Worm (Caenorhabditis elegans) whole organism, L2 larva: Measurements from ENCODE around the gene fbxb-72.

Experiments used
- C34F6.9 ChIP-seq: fragments of 150-350 bp; optimal IDR thresholded peaks from 2 replicates; lab custom pipeline; 2014; ENCODE audit warnings: missing biosample characterization, missing genetic modification characterization
- Y55F3AM.14 ChIP-seq: fragments of 200-800 bp; sonication (Bioruptor generic); optimal IDR thresholded peaks from 2 replicates; lab custom pipeline; 2018; ENCODE audit warnings: mild to moderate bottlenecking, missing genetic modification characterization, missing compliant biosample characterization
- ZK546.5 ChIP-seq: sonication (generic microtip); optimal IDR thresholded peaks from 2 replicates; lab custom pipeline; 2017; ENCODE audit warnings: missing biosample characterization, missing genetic modification characterization
- crh-2 ChIP-seq: sonication (generic microtip); optimal IDR thresholded peaks from 2 replicates; lab custom pipeline; 2017; ENCODE audit warnings: missing biosample characterization, missing genetic modification characterization
- fos-1 ChIP-seq: fragments of 150-350 bp; optimal IDR thresholded peaks from 2 replicates; lab custom pipeline; 2014; ENCODE audit warnings: missing biosample characterization, missing genetic modification characterization
- gmeb-1 ChIP-seq: fragments of 150-350 bp; optimal IDR thresholded peaks from 2 replicates; lab custom pipeline; 2014; ENCODE audit warnings: missing biosample characterization, missing genetic modification characterization
- lin-11 ChIP-seq: fragments of 150-350 bp; sonication (generic microtip); optimal IDR thresholded peaks from 2 replicates; lab custom pipeline; 2014; ENCODE audit warnings: missing biosample characterization, missing genetic modification characterization, inconsistent platforms, mixed read lengths
- lin-13 ChIP-seq: fragments of 150-350 bp; optimal IDR thresholded peaks from 2 replicates; lab custom pipeline; 2014; ENCODE audit warnings: missing biosample characterization, missing genetic modification reagents, missing genetic modification characterization
- mbf-1 ChIP-seq: sonication (generic microtip); optimal IDR thresholded peaks from 2 replicates; lab custom pipeline; 2017; ENCODE audit warnings: missing biosample characterization, missing genetic modification characterization
- nhr-10 ChIP-seq: sonication (generic microtip); optimal IDR thresholded peaks from 2 replicates; lab custom pipeline; 2017; ENCODE audit warnings: missing biosample characterization, missing genetic modification characterization
- nhr-11 ChIP-seq: fragments of 150-350 bp; optimal IDR thresholded peaks from 2 replicates; lab custom pipeline; 2014; ENCODE audit warnings: missing biosample characterization, missing genetic modification characterization
- nhr-12 ChIP-seq: fragments of 150-350 bp; optimal IDR thresholded peaks from 2 replicates; lab custom pipeline; 2014; ENCODE audit warnings: missing biosample characterization, missing genetic modification characterization
- nhr-23 ChIP-seq: fragments of 150-350 bp; optimal IDR thresholded peaks from 2 replicates; lab custom pipeline; 2014; ENCODE audit warnings: missing biosample characterization, missing genetic modification reagents, missing genetic modification characterization
- nhr-25 ChIP-seq: fragments of 150-350 bp; sonication (generic microtip); optimal IDR thresholded peaks from 3 replicates; lab custom pipeline; 2014; ENCODE audit warnings: missing biosample characterization, missing genetic modification characterization
- nhr-77 ChIP-seq: fragments of 150-350 bp; optimal IDR thresholded peaks from 2 replicates; lab custom pipeline; 2014; ENCODE audit warnings: missing biosample characterization, missing genetic modification characterization
- peb-1 ChIP-seq: fragments of 150-350 bp; optimal IDR thresholded peaks from 2 replicates; lab custom pipeline; 2014; ENCODE audit warnings: missing biosample characterization, missing genetic modification characterization
- snpc-4 ChIP-seq: fragments of 150-350 bp; optimal IDR thresholded peaks from 2 replicates; lab custom pipeline; 2014; ENCODE audit warnings: missing biosample characterization, missing genetic modification characterization
- unc-62 ChIP-seq: fragments of 150-350 bp; optimal IDR thresholded peaks from 2 replicates; lab custom pipeline; 2014; ENCODE audit warnings: missing biosample characterization, missing genetic modification reagents, missing genetic modification characterization
- ztf-1 ChIP-seq: fragments of 200-800 bp; sonication (Bioruptor generic); conservative IDR thresholded peaks from 2 replicates; pipeline ENCODE4 v1.3.6; 2022; ENCODE audit warnings: missing genetic modification characterization, missing compliant biosample characterization

The fbxb-72 gene

ce11 chrV:679663-680062 lies 44.1 kb downstream of the fbxb-72 start, which contains the start of gene srx-22:
srx-22 (plus strand) TSS chrV:679963.
- TF ChIP-seq mbf-1 (no peak), lin-13 (GFP tag; lab: Kevin White, UChicago) (no peak), ztf-1 (no peak), nhr-77 (tag; lab: Kevin White, UChicago) (no peak), unc-62 (no peak), snpc-4 (tag; lab: Kevin White, UChicago) (no peak), nhr-12 (tag; lab: Kevin White, UChicago) (no peak), nhr-11 (tag; lab: Kevin White, UChicago) (no peak), lin-11 (no peak), Y55F3AM.14 (no peak), crh-2 (tag; lab: Kevin White, UChicago) (no peak), nhr-23 (no peak), gmeb-1 (tag; lab: Kevin White, UChicago) (no peak)

DNA sequence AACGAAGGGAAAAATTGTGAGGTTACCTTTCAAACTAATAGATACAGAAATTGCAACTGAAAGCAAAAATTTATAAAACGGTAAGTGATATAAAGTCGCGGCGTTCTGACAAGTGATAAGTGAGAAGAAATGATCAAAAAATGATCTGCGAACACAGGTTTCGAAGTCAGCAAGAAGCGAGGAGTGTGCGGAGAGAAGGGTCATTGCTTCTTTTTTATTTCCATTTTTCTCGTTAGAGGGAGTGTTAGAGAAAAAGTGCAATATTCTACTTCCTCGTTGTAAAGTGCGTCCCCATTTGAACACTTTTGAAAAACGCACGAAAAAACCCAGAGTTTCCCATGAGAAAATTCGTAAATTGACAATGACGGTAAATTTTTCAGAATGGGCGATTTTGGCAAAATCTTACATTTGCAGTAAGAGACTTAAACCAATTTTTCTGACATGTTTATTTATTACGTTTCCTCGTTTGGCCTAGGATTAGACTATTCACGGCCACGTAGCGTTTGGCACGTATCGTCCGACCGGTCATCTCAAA lies 47.1 kb downstream of the fbxb-72 start, which contains the start of the genes fbxa-72 and srx-21:
Gene fbxa-72, minus strand, starts transcription at position 204 of the 535 bp plus-strand sequence.
Gene srx-21, plus strand, starts transcription at position 485 of the 535 bp plus-strand sequence.
- TF ChIP-seq snpc-4 (tag; lab: Kevin White, UChicago) (no peak), mbf-1 (no peak), fos-1 (tag; lab: Kevin White, UChicago) (peak; percentile 70), ZK546.5 (no peak), nhr-25 (tag; lab: Kevin White, UChicago) (peak; percentile 42), peb-1 (tag; lab: Kevin White, UChicago) (no peak)

DNA sequence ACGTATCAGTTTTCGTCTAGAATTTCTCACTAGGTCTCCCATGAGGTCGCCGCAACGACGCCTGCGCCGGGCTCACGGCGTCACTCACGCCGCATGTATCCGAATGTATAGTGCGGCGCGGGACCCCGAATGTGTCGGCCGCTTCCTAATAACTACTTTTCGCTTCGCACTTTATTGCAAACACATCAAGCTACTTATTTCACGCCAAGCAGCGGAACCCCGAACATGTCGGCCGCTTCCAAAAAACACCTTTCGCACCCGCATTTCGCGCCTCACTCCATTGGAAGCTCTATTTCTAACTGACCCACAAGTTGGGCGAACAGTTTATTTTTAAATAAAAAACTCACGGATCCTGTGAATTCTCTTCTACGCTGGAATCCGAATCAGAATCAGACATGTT lies 47.7 kb downstream of the fbxb-72 start:
- TF ChIP-seq crh-2 (tag; lab: Kevin White, UChicago) (no peak), snpc-4 (tag; lab: Kevin White, UChicago) (peak; percentile 38), C34F6.9 (tag; lab: Kevin White, UChicago) (no peak), nhr-10 (tag; lab: Kevin White, UChicago) (no peak)

DNA sequence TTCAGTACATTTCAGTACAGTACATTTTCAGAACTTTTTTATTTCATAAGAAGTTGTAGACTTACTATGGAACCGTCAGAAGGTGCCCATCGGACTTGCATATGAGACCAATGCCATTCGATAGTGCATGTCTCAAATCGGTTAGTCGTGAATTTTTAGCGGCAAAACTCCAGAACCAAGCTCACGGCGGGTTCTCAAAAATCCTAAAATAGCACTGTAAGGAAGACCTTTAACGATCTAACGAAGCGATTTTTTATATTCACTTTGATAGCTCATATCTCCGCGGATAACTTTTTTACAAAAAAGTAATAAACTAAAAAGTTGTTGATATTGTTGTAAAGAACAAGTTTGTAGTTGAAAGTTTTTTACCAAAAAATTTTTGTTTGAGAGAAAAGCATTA lies 49.5 kb downstream of the fbxb-72 start, which contains the start of gene sru-25:
Gene sru-25, minus strand, starts transcription at position 101 of the 400 bp plus-strand sequence.
- TF ChIP-seq nhr-23 (no peak), ZK546.5 (no peak)
